Worm (Caenorhabditis elegans) whole organism, L4 larva: ENCODE results near the gene sta-1.

Source experiments
- F10B5.3 ChIP-seq: sonication (generic microtip); optimal IDR thresholded peaks from 2 replicates; lab custom pipeline; 2016; ENCODE audit warnings: mild to moderate bottlenecking, missing genetic modification characterization, missing compliant biosample characterization
- F26F4.8 ChIP-seq: fragments of 200-800 bp; sonication (Bioruptor generic); conservative IDR thresholded peaks from 2 replicates; pipeline ENCODE4 v1.3.6; 2022; ENCODE audit warnings: missing genetic modification characterization, missing compliant biosample characterization
- F44E2.7 ChIP-seq: fragments of 200-800 bp; sonication (Bioruptor generic); IDR thresholded peaks from 2 replicates; pipeline ENCODE4 v2.1.2; 2022; ENCODE audit warnings: missing genetic modification characterization, missing compliant biosample characterization
- F49E8.2 ChIP-seq: sonication (generic microtip); optimal IDR thresholded peaks from 2 replicates; lab custom pipeline; 2016; ENCODE audit warnings: missing compliant biosample characterization, mild to moderate bottlenecking, missing genetic modification characterization, borderline replicate concordance
- R02D3.7 ChIP-seq: fragments of 150-350 bp; sonication (generic microtip); optimal IDR thresholded peaks from 3 replicates; lab custom pipeline; 2014; ENCODE audit warnings: missing biosample characterization, missing genetic modification characterization
- Y48G9A.11 ChIP-seq: fragments of 200-800 bp; sonication (Bioruptor generic); IDR thresholded peaks from 2 replicates; pipeline ENCODE4 v1.3.6; 2022; ENCODE audit warnings: missing genetic modification reagents, missing genetic modification characterization, missing compliant biosample characterization
- ceh-20 ChIP-seq: fragments of 200-800 bp; sonication (Bioruptor generic); IDR thresholded peaks from 2 replicates; pipeline ENCODE4 v1.3.6; 2022; ENCODE audit warnings: missing genetic modification reagents, missing genetic modification characterization, missing compliant biosample characterization
- daf-16 ChIP-seq, 3 experiments: sonication (generic microtip); optimal IDR thresholded peaks; 2 replicates each; lab custom pipeline; 2016 to 2017; ENCODE audit warnings: missing genetic modification characterization in 3 of 3, missing genetic modification reagents in 3 of 3, mild to moderate bottlenecking in 2 of 3, missing compliant biosample characterization in 2 of 3, missing biosample characterization in 1 of 3, moderate library complexity in 1 of 3
- daf-8 ChIP-seq: fragments of 200-800 bp; sonication (Bioruptor generic); IDR thresholded peaks from 2 replicates; pipeline ENCODE4 v1.3.6; 2022; ENCODE audit warnings: missing genetic modification characterization, missing compliant biosample characterization
- dve-1 ChIP-seq: sonication (generic microtip); optimal IDR thresholded peaks from 2 replicates; lab custom pipeline; 2017; ENCODE audit warnings: antibody characterized with exemption, mild to moderate bottlenecking, missing genetic modification characterization, missing compliant biosample characterization; ENCODE audit not compliant: insufficient read depth
- hlh-11 ChIP-seq: fragments of 200-800 bp; sonication (Bioruptor generic); optimal IDR thresholded peaks from 2 replicates; lab custom pipeline; 2018; ENCODE audit warnings: mild to moderate bottlenecking, missing genetic modification characterization, missing compliant biosample characterization
- hlh-30 ChIP-seq: sonication (generic microtip); optimal IDR thresholded peaks from 2 replicates; lab custom pipeline; 2017; ENCODE audit warnings: antibody characterized with exemption, mild to moderate bottlenecking, missing genetic modification characterization, missing compliant biosample characterization; ENCODE audit not compliant: insufficient read depth
- hmg-1.1 ChIP-seq: fragments of 200-800 bp; sonication (Bioruptor generic); IDR thresholded peaks from 2 replicates; pipeline ENCODE4 v1.3.6; 2022; ENCODE audit warnings: missing genetic modification reagents, missing genetic modification characterization, missing compliant biosample characterization
- jun-1 ChIP-seq: fragments of 150-350 bp; optimal IDR thresholded peaks from 2 replicates; lab custom pipeline; 2014; ENCODE audit warnings: missing biosample characterization, missing genetic modification reagents, missing genetic modification characterization
- lin-1 ChIP-seq: fragments of 200-800 bp; sonication (Bioruptor generic); IDR thresholded peaks from 2 replicates; pipeline ENCODE4 v1.3.6; 2022; ENCODE audit warnings: missing genetic modification reagents, missing genetic modification characterization, missing compliant biosample characterization
- lin-13 ChIP-seq: fragments of 150-350 bp; optimal IDR thresholded peaks from 2 replicates; lab custom pipeline; 2014; ENCODE audit warnings: missing biosample characterization, missing genetic modification reagents, missing genetic modification characterization
- lin-29 ChIP-seq: fragments of 200-800 bp; sonication (Bioruptor generic); IDR thresholded peaks from 2 replicates; pipeline ENCODE4 v1.3.6; 2022; ENCODE audit warnings: missing genetic modification reagents, missing genetic modification characterization, missing compliant biosample characterization
- lin-38 ChIP-seq: fragments of 200-800 bp; sonication (Bioruptor generic); IDR thresholded peaks from 2 replicates; pipeline ENCODE4 v1.3.6; 2022; ENCODE audit warnings: missing genetic modification reagents, missing genetic modification characterization, missing compliant biosample characterization
- madf-5 ChIP-seq, 2 experiments: fragments of 200-800 bp; sonication (Bioruptor generic); IDR thresholded peaks; 2 replicates each; pipeline ENCODE4 v1.3.6; 2022; ENCODE audit warnings: missing compliant biosample characterization in 2 of 2, missing genetic modification characterization in 2 of 2
- madf-9 ChIP-seq: fragments of 200-800 bp; sonication (Bioruptor generic); conservative IDR thresholded peaks from 2 replicates; pipeline ENCODE4 v1.3.6; 2022; ENCODE audit warnings: missing genetic modification reagents, missing genetic modification characterization, missing compliant biosample characterization
- mdt-29 ChIP-seq: fragments of 200-800 bp; sonication (Bioruptor generic); IDR thresholded peaks from 2 replicates; pipeline ENCODE4 v1.3.6; 2022; ENCODE audit warnings: missing genetic modification reagents, missing genetic modification characterization, missing compliant biosample characterization
- mxl-2 ChIP-seq: fragments of 200-800 bp; sonication (Bioruptor generic); conservative IDR thresholded peaks from 2 replicates; pipeline ENCODE4 v1.3.6; 2022; ENCODE audit warnings: missing genetic modification reagents, missing genetic modification characterization, missing compliant biosample characterization
- nhr-41 ChIP-seq: fragments of 200-800 bp; sonication (Bioruptor generic); IDR thresholded peaks from 2 replicates; pipeline ENCODE4 v1.3.6; 2022; ENCODE audit warnings: missing genetic modification reagents, missing genetic modification characterization, missing compliant biosample characterization
- nhr-77 ChIP-seq: fragments of 150-350 bp; optimal IDR thresholded peaks from 2 replicates; lab custom pipeline; 2014; ENCODE audit warnings: missing biosample characterization, missing genetic modification characterization
- pha-4 ChIP-seq, 2 experiments: fragments of 150-350 bp in 1 of 2; fragments of 200-800 bp in 1 of 2; sonication (Bioruptor generic) in 1 of 2; IDR thresholded peaks in 1 of 2; optimal IDR thresholded peaks in 1 of 2; 2 replicates each; pipeline versions ENCODE4 v1.3.6 to Lab custom; 2014 to 2022; ENCODE audit warnings: missing genetic modification characterization in 2 of 2, missing genetic modification reagents in 2 of 2, missing biosample characterization in 1 of 2, missing compliant biosample characterization in 1 of 2
- rbr-2 ChIP-seq: sonication (generic microtip); optimal IDR thresholded peaks from 2 replicates; lab custom pipeline; 2016; ENCODE audit warnings: missing genotype, missing genetic modification characterization, missing compliant biosample characterization
- sdz-12 ChIP-seq: fragments of 200-800 bp; sonication (Bioruptor generic); optimal IDR thresholded peaks from 2 replicates; lab custom pipeline; 2018; ENCODE audit warnings: mild to moderate bottlenecking, missing genetic modification characterization, missing compliant biosample characterization
- set-16 ChIP-seq: fragments of 200-800 bp; sonication (Bioruptor generic); IDR thresholded peaks from 2 replicates; pipeline ENCODE4 v1.3.6; 2022; ENCODE audit warnings: missing genetic modification reagents, missing genetic modification characterization, missing compliant biosample characterization
- skn-1 ChIP-seq: fragments of 150-350 bp; optimal IDR thresholded peaks from 2 replicates; lab custom pipeline; 2014; ENCODE audit warnings: missing biosample characterization, missing genetic modification characterization
- snpc-1.2 ChIP-seq: fragments of 200-800 bp; sonication (Bioruptor generic); IDR thresholded peaks from 2 replicates; pipeline ENCODE4 v1.3.6; 2022; ENCODE audit warnings: missing genetic modification reagents, missing genetic modification characterization, missing compliant biosample characterization
- spr-3 ChIP-seq: fragments of 200-800 bp; sonication (Bioruptor generic); optimal IDR thresholded peaks from 2 replicates; lab custom pipeline; 2018; ENCODE audit warnings: mild to moderate bottlenecking, missing genetic modification characterization, missing compliant biosample characterization
- tra-1 ChIP-seq: fragments of 200-800 bp; sonication (Bioruptor generic); IDR thresholded peaks from 2 replicates; pipeline ENCODE4 v1.3.6; 2022; ENCODE audit warnings: missing genetic modification reagents, missing genetic modification characterization, missing compliant biosample characterization
- vab-7 ChIP-seq: fragments of 200-800 bp; sonication (Bioruptor generic); IDR thresholded peaks from 2 replicates; pipeline ENCODE4 v1.3.6; 2022; ENCODE audit warnings: missing genetic modification reagents, missing genetic modification characterization, missing compliant biosample characterization

sta-1 gene

DNA sequence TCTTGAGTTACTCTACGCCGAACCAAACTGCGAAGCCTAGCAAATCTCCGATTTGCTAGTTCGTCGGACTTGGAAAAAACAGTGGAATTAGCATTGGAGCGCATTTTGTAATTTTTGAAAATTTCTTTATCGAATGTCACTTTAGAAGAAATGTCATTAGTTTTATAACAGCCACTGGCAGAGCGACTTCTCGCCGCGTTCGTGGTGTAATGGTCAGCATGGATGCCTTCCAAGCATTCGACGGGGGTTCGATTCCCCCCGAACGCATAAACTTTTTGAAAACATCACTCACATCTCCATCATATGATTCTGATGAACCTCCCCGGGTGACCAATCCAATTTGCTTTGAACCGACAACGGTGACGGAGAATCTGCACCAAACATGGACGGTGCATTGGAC, 17.7 kb downstream of the sta-1 start:
- TF ChIP-seq mxl-2 (GFP tag; lab: Robert Waterston, UW) (0 out of 2 replicates have a peak, but pooled peaks have one; percentile 35), F26F4.8 (GFP tag; lab: Robert Waterston, UW) (0 out of 2 replicates have a peak, but pooled peaks have one; percentile 41), nhr-41 (peak; percentile 48; the same call in 1 of the 2 replicates), lin-38 (GFP tag; lab: Robert Waterston, UW) (peak; percentile 55), vab-7 (GFP tag; lab: Robert Waterston, UW) (peak; percentile 37; the same call in 1 of the 2 replicates), snpc-1.2 (GFP tag; lab: Robert Waterston, UW) (peak; percentile 96), madf-9 (GFP tag; lab: Robert Waterston, UW) (peak; percentile 51; the same call in 1 of the 2 replicates)
- TF ChIP-seq, all 104 proteins: peak for 7; not testable (repeated sequence) for 97

DNA sequence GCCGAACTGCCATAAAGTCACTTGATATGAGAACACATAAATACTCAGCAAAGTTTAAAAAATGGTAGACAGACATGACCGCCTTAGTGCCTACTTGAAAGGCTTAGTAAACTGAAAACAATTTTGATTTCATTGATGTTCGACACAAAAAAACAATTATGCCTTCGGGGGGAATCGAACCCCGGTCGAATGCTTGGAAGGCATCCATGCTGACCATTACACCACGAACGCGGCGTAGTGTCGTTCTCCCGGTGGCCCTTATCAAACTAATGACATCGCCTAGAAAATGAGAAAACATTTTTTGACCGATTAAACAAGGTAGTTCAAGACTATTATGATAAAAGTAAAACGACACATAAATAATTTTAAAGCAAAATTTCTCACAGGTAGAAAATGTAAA, 20.1 kb downstream of the sta-1 start:
- TF ChIP-seq tra-1 (GFP tag; lab: Robert Waterston, UW) (0 out of 2 replicates have a peak, but pooled peaks have one; percentile 27), nhr-77 (tag; lab: Kevin White, UChicago) (peak; percentile 35), hlh-30 (peak; percentile 30), hmg-1.1 (GFP tag; lab: Robert Waterston, UW) (peak; percentile 75; the same call in 1 of the 2 replicates), daf-8 (no peak), pha-4 (GFP tag; IDR thresholded peaks at IDR 0.05; lab: Robert Waterston, UW) (peak; percentile 48; the same call in 1 of the 2 replicates), pha-4 (tag; optimal IDR thresholded peaks at IDR 0.05; lab: Kevin White, UChicago) (no peak), lin-13 (GFP tag; lab: Kevin White, UChicago) (peak; percentile 62), skn-1 (tag; lab: Kevin White, UChicago) (no peak), mdt-29 (GFP tag; lab: Robert Waterston, UW) (peak; percentile 62; the same call in 1 of the 2 replicates), madf-9 (GFP tag; lab: Robert Waterston, UW) (peak; percentile 55; the same call in 1 of the 2 replicates), F49E8.2 (tag; lab: Kevin White, UChicago) (peak; percentile 8), ceh-20 (0 out of 2 replicates have a peak, but pooled peaks have one; percentile 29), dve-1 (tag; lab: Kevin White, UChicago) (peak; percentile 65), lin-29 (GFP tag; lab: Robert Waterston, UW) (no peak), sdz-12 (GFP tag; lab: Kevin White, UChicago) (peak; percentile 55), set-16 (GFP tag; lab: Robert Waterston, UW) (no peak), rbr-2 (peak; percentile 7), snpc-1.2 (GFP tag; lab: Robert Waterston, UW) (peak; percentile 99), spr-3 (GFP tag; lab: Kevin White, UChicago) (peak; percentile 16), daf-16 (GFP tag; optimal IDR thresholded peaks at IDR 0.05; lab: Kevin White, UChicago) (no peak), daf-16 (tag; optimal IDR thresholded peaks at IDR 0.05; lab: Kevin White, UChicago) (peak; percentile 78), lin-38 (GFP tag; lab: Robert Waterston, UW) (peak; percentile 68), nhr-41 (peak; percentile 59; the same call in 1 of the 2 replicates), hlh-11 (no peak), Y48G9A.11 (GFP tag; lab: Robert Waterston, UW) (peak; percentile 48; the same call in 1 of the 2 replicates), lin-1 (GFP tag; lab: Robert Waterston, UW) (peak; percentile 64)

ce11 chrIV:16694567-16694966, 30.4 kb downstream of the sta-1 start, which contains the start of gene Y51H4A.941:
Y51H4A.941 (minus strand) TSS chrIV:16694667.
- TF ChIP-seq pha-4 (GFP tag; IDR thresholded peaks at IDR 0.05; lab: Robert Waterston, UW) (no peak), pha-4 (tag; optimal IDR thresholded peaks at IDR 0.05; lab: Kevin White, UChicago) (no peak), lin-1 (GFP tag; lab: Robert Waterston, UW) (no peak), F44E2.7 (GFP tag; lab: Robert Waterston, UW) (no peak), F10B5.3 (no peak), R02D3.7 (no peak), madf-5 (GFP tag; IDR thresholded peaks at IDR 0.05; lab: Robert Waterston, UW) (no peak), nhr-77 (tag; lab: Kevin White, UChicago) (no peak), nhr-41 (no peak), jun-1 (tag; lab: Kevin White, UChicago) (no peak)
